Fruit fly (Drosophila melanogaster): ENCODE results near the gene CG15386.
A peak's percentile ranks its signal among the peaks of the same experiment; 100 is the strongest.

The CG15386 gene

dm6 chr2L:2193357-2193780, 23.7 kb downstream of the CG15386 start (continued):
- TF ChIP-seq hth (optimal IDR thresholded peaks at IDR 0.05) = no peak
- TF ChIP-seq Asciz (GFP tag; optimal IDR thresholded peaks at IDR 0.05) = peak; percentile 30
- TF ChIP-seq CG13123 (GFP tag; optimal IDR thresholded peaks at IDR 0.05) = peak; percentile 16
- peak; percentile 86 for TF ChIP-seq sqz (GFP tag; optimal IDR thresholded peaks at IDR 0.05)
- TF ChIP-seq CG3065 (GFP tag; optimal IDR thresholded peaks at IDR 0.05) = no peak
- peak; percentile 37 for TF ChIP-seq CG7928 (GFP tag; optimal IDR thresholded peaks at IDR 0.05)
- peak; percentile 79 for TF ChIP-seq pros (GFP tag; optimal IDR thresholded peaks at IDR 0.05)
- TF ChIP-seq ERR (GFP tag; optimal IDR thresholded peaks at IDR 0.05) = peak; percentile 60
- no peak for TF ChIP-seq bowl (GFP tag; IDR thresholded peaks at IDR 0.05)
- peak; percentile 9 for TF ChIP-seq CG4328 (GFP tag; optimal IDR thresholded peaks at IDR 0.05)
- peak; percentile 79 for TF ChIP-seq Ets97D (GFP tag; optimal IDR thresholded peaks at IDR 0.05)
- peak; percentile 58 for TF ChIP-seq Side (GFP tag; optimal IDR thresholded peaks at IDR 0.05)
- peak; percentile 6 for TF ChIP-seq CG12104 (GFP tag; optimal IDR thresholded peaks at IDR 0.05)
- peak; percentile 44 for TF ChIP-seq nau (GFP tag; optimal IDR thresholded peaks at IDR 0.05)
- TF ChIP-seq pita (GFP tag; optimal IDR thresholded peaks at IDR 0.05) = no peak
- peak; percentile 35 for TF ChIP-seq CG11504 (tag; optimal IDR thresholded peaks at IDR 0.05)
- no peak for TF ChIP-seq sr (GFP tag; IDR thresholded peaks at IDR 0.05)
- no peak for TF ChIP-seq CG31224 (GFP tag; IDR thresholded peaks at IDR 0.05)
- TF ChIP-seq CG13296 (GFP tag; optimal IDR thresholded peaks at IDR 0.05) = peak; percentile 59
- TF ChIP-seq ewg (GFP tag; optimal IDR thresholded peaks at IDR 0.05) = peak; percentile 81
- TF ChIP-seq CG14441 (GFP tag; IDR thresholded peaks at IDR 0.05) = no peak
- TF ChIP-seq tap (tag; optimal IDR thresholded peaks at IDR 0.05) = no peak
- no peak for TF ChIP-seq jigr1 (GFP tag; IDR thresholded peaks at IDR 0.05)
- peak; percentile 33 for TF ChIP-seq CG8388 (GFP tag; optimal IDR thresholded peaks at IDR 0.05)
- peak; percentile 92 for TF ChIP-seq CG13894 (tag; optimal IDR thresholded peaks at IDR 0.05)
- no peak for TF ChIP-seq CG7786 (GFP tag; optimal IDR thresholded peaks at IDR 0.05)
- no peak for TF ChIP-seq maf-S (GFP tag; optimal IDR thresholded peaks at IDR 0.05)
- peak; percentile 16 for TF ChIP-seq Mes4 (GFP tag; optimal IDR thresholded peaks at IDR 0.05)
- TF ChIP-seq vnd (GFP tag; IDR thresholded peaks at IDR 0.05; ENCODE audit: partially characterized antibody) = no peak
- no peak for TF ChIP-seq Dbx (GFP tag; IDR thresholded peaks at IDR 0.05)
- no peak for TF ChIP-seq psq (GFP tag; optimal IDR thresholded peaks at IDR 0.05)
- TF ChIP-seq NC2β (GFP tag; optimal IDR thresholded peaks at IDR 0.05) = peak; percentile 21
- peak; percentile 37 for TF ChIP-seq scrt (GFP tag; optimal IDR thresholded peaks at IDR 0.05)
- TF ChIP-seq zen2 (GFP tag; IDR thresholded peaks at IDR 0.05; ENCODE audit: partially characterized antibody) = no peak
- peak; percentile 73 for TF ChIP-seq Nf-YB (GFP tag; optimal IDR thresholded peaks at IDR 0.05)
- TF ChIP-seq Max (GFP tag; optimal IDR thresholded peaks at IDR 0.05) = no peak
- no peak for TF ChIP-seq CG1792 (GFP tag; optimal IDR thresholded peaks at IDR 0.05)
- TF ChIP-seq ac (GFP tag; optimal IDR thresholded peaks at IDR 0.05) = no peak
- peak; percentile 26 for TF ChIP-seq twi (tag; optimal IDR thresholded peaks at IDR 0.05)
- peak; percentile 70 for TF ChIP-seq CG7987 (GFP tag; optimal IDR thresholded peaks at IDR 0.05)
- TF ChIP-seq Hr78 (GFP tag; optimal IDR thresholded peaks at IDR 0.05) = peak in 1 of 2 experiments; percentile 34
- TF ChIP-seq CG17361 (GFP tag; IDR thresholded peaks at IDR 0.05) = no peak
- peak; percentile 6 for TF ChIP-seq MESR4 (GFP tag; optimal IDR thresholded peaks at IDR 0.05)
- TF ChIP-seq CG18262 (tag; optimal IDR thresholded peaks at IDR 0.05) = peak; percentile 26
- TF ChIP-seq trem (tag; optimal IDR thresholded peaks at IDR 0.05) = peak; percentile 31
- TF ChIP-seq fd3F (GFP tag; optimal IDR thresholded peaks at IDR 0.05) = no peak
- TF ChIP-seq CG13287 (GFP tag; IDR thresholded peaks at IDR 0.05; ENCODE audit: partially characterized antibody) = no peak
- no peak for TF ChIP-seq HLHmδ (GFP tag; optimal IDR thresholded peaks at IDR 0.05)
- TF ChIP-seq tin (GFP tag; optimal IDR thresholded peaks at IDR 0.05) = no peak
- no peak for TF ChIP-seq chn (GFP tag; optimal IDR thresholded peaks at IDR 0.05)
- peak; percentile 23 for TF ChIP-seq CG7839 (tag; optimal IDR thresholded peaks at IDR 0.05)

All from whole organism, embryonic.